Fruit fly (Drosophila melanogaster) whole organism, wandering third instar larva: ENCODE data around the gene CG6271.

ENCODE experiments used
- Abd-B ChIP-seq: fragments of >200 bp; optimal IDR thresholded peaks from 2 replicates; lab custom pipeline; 2017; ENCODE audit warnings: missing biosample characterization, missing genetic modification characterization
- CG32264 ChIP-seq: fragments of 200-800 bp; sonication (Bioruptor generic); optimal IDR thresholded peaks from 2 replicates; lab custom pipeline; 2016; ENCODE audit warnings: missing biosample characterization, missing genetic modification characterization
- CG9705 ChIP-seq: fragments of 200-800 bp; sonication (Bioruptor generic); optimal IDR thresholded peaks from 2 replicates; lab custom pipeline; 2018; ENCODE audit warnings: missing biosample characterization, mild to moderate bottlenecking, missing genetic modification characterization
- CrebA ChIP-seq: fragments of 200-800 bp; sonication (Bioruptor generic); optimal IDR thresholded peaks from 2 replicates; lab custom pipeline; 2016; ENCODE audit warnings: missing biosample characterization, mild to moderate bottlenecking, missing genetic modification characterization, borderline replicate concordance
- Dfd ChIP-seq: fragments of >200 bp; optimal IDR thresholded peaks from 2 replicates; lab custom pipeline; 2017; ENCODE audit warnings: missing biosample characterization, missing genetic modification characterization
- Dif ChIP-seq: fragments of 200-275, 200-300 bp; sonication (Bioruptor generic); optimal IDR thresholded peaks from 2 replicates; lab custom pipeline; 2018; ENCODE audit warnings: missing biosample characterization, missing genetic modification characterization; ENCODE audit not compliant: partially characterized antibody
- GATAd ChIP-seq: sonication (Bioruptor generic); optimal IDR thresholded peaks from 2 replicates; lab custom pipeline; 2016; ENCODE audit warnings: missing biosample characterization, missing genetic modification characterization
- HLH106 ChIP-seq: fragments of 200-800 bp; optimal IDR thresholded peaks from 3 replicates; lab custom pipeline; 2019; ENCODE audit warnings: missing biosample characterization, mild to moderate bottlenecking, missing genetic modification characterization, moderate library complexity
- Hnf4 ChIP-seq: fragments of 200-800 bp; sonication (Bioruptor generic); optimal IDR thresholded peaks from 2 replicates; lab custom pipeline; 2016; ENCODE audit warnings: missing biosample characterization, mild to moderate bottlenecking, missing genetic modification characterization
- Hr78 ChIP-seq: fragments of >200 bp; optimal IDR thresholded peaks from 2 replicates; lab custom pipeline; 2017; ENCODE audit warnings: missing biosample characterization, missing genetic modification characterization
- Hr83 ChIP-seq: fragments of 200-300 bp; sonication (Bioruptor generic); optimal IDR thresholded peaks from 2 replicates; lab custom pipeline; 2016; ENCODE audit warnings: missing biosample characterization, mild to moderate bottlenecking, missing genetic modification characterization, moderate library complexity; ENCODE audit not compliant: poor library complexity, severe bottlenecking
- Jra ChIP-seq: sonication (Bioruptor generic); optimal IDR thresholded peaks from 2 replicates; lab custom pipeline; 2016; ENCODE audit warnings: missing biosample characterization, missing genetic modification characterization
- Mio ChIP-seq: sonication (Bioruptor generic); optimal IDR thresholded peaks from 2 replicates; lab custom pipeline; 2016; ENCODE audit warnings: missing biosample characterization, missing genetic modification characterization
- Myc ChIP-seq: fragments of >200 bp; optimal IDR thresholded peaks from 2 replicates; lab custom pipeline; 2017
- N ChIP-seq: fragments of >200 bp; optimal IDR thresholded peaks from 2 replicates; lab custom pipeline; 2018; ENCODE audit warnings: missing biosample characterization, missing external identifiers, missing genetic modification characterization
- OdsH ChIP-seq: fragments of 200-800 bp; sonication (Bioruptor generic); optimal IDR thresholded peaks from 2 replicates; lab custom pipeline; 2016; ENCODE audit warnings: missing biosample characterization, mild to moderate bottlenecking, missing genetic modification characterization
- Rel ChIP-seq, 2 experiments: fragments of 200-800 bp; sonication (Bioruptor generic) in 1 of 2; optimal IDR thresholded peaks; 2 replicates in 1 of 2; 3 replicates in 1 of 2; lab custom pipeline; 2016 to 2019; ENCODE audit warnings: mild to moderate bottlenecking in 2 of 2, missing biosample characterization in 2 of 2, missing genetic modification characterization in 2 of 2, moderate library complexity in 1 of 2
- Sp1 ChIP-seq: fragments of 200-800 bp; sonication (Bioruptor generic); optimal IDR thresholded peaks from 3 replicates; lab custom pipeline; 2019; ENCODE audit warnings: missing biosample characterization, mild to moderate bottlenecking, missing genetic modification characterization, moderate library complexity
- Vsx2 ChIP-seq: fragments of 200-300, 225-300 bp; sonication (Bioruptor generic); optimal IDR thresholded peaks from 2 replicates; lab custom pipeline; 2018; ENCODE audit warnings: missing biosample characterization, missing genetic modification characterization; ENCODE audit not compliant: partially characterized antibody
- br ChIP-seq: fragments of 200-800 bp; sonication (Bioruptor generic); optimal IDR thresholded peaks from 2 replicates; lab custom pipeline; 2016; ENCODE audit warnings: missing biosample characterization, missing genetic modification characterization
- brk ChIP-seq: fragments of 200-800 bp; sonication (Bioruptor generic); optimal IDR thresholded peaks from 2 replicates; lab custom pipeline; 2016; ENCODE audit warnings: missing biosample characterization, mild to moderate bottlenecking, missing genetic modification characterization
- dl ChIP-seq, 2 experiments: fragments of 175-275, 200-275 bp in 1 of 2; fragments of 200-275 bp in 1 of 2; sonication (Bioruptor generic); optimal IDR thresholded peaks; lab custom pipeline; 2018; ENCODE audit warnings: mild to moderate bottlenecking in 2 of 2, missing biosample characterization in 2 of 2, missing genetic modification characterization in 2 of 2, moderate library complexity in 2 of 2; ENCODE audit not compliant: partially characterized antibody in 2 of 2, insufficient read depth in 1 of 2
- dmrt93B ChIP-seq: fragments of 200-800 bp; sonication (Bioruptor generic); optimal IDR thresholded peaks from 2 replicates; lab custom pipeline; 2018; ENCODE audit warnings: missing biosample characterization, mild to moderate bottlenecking, missing genetic modification characterization
- ey ChIP-seq: fragments of 200-800 bp; sonication (Bioruptor generic); optimal IDR thresholded peaks from 2 replicates; lab custom pipeline; 2016; ENCODE audit warnings: missing biosample characterization, missing genetic modification characterization
- foxo ChIP-seq, 2 experiments: fragments of 200-800 bp; sonication (Bioruptor generic); optimal IDR thresholded peaks; 2 replicates in 1 of 2; 3 replicates in 1 of 2; lab custom pipeline; 2016 to 2017; ENCODE audit warnings: missing biosample characterization in 2 of 2, missing genetic modification characterization in 2 of 2
- fru ChIP-seq: fragments of 200-800 bp; sonication (Bioruptor generic); optimal IDR thresholded peaks from 3 replicates; lab custom pipeline; 2016; ENCODE audit warnings: missing biosample characterization, mild to moderate bottlenecking, missing genetic modification characterization
- h ChIP-seq: fragments of 200-800 bp; sonication (Bioruptor generic); optimal IDR thresholded peaks from 3 replicates; lab custom pipeline; 2016; ENCODE audit warnings: missing biosample characterization, mild to moderate bottlenecking, missing genetic modification characterization
- jim ChIP-seq: fragments of 175-275, 200-325 bp; sonication (Bioruptor generic); optimal IDR thresholded peaks from 2 replicates; lab custom pipeline; 2016; ENCODE audit warnings: missing biosample characterization, mild to moderate bottlenecking, missing genetic modification characterization
- lola ChIP-seq: fragments of >200 bp; optimal IDR thresholded peaks from 2 replicates; lab custom pipeline; 2017; ENCODE audit warnings: missing biosample characterization, missing genetic modification characterization
- pan ChIP-seq: fragments of >200 bp; optimal IDR thresholded peaks from 2 replicates; lab custom pipeline; 2017
- psq ChIP-seq: fragments of 200-800 bp; sonication (Bioruptor generic); optimal IDR thresholded peaks from 3 replicates; lab custom pipeline; 2017; ENCODE audit warnings: missing biosample characterization, mild to moderate bottlenecking, missing genetic modification characterization, moderate library complexity
- rgr ChIP-seq: fragments of 200-800 bp; sonication (Bioruptor generic); optimal IDR thresholded peaks from 3 replicates; lab custom pipeline; 2016; ENCODE audit warnings: missing biosample characterization, mild to moderate bottlenecking, missing genetic modification characterization
- sage ChIP-seq: fragments of 200-800 bp; sonication (Bioruptor generic); optimal IDR thresholded peaks from 2 replicates; lab custom pipeline; 2016; ENCODE audit warnings: missing biosample characterization, mild to moderate bottlenecking, missing genetic modification characterization
- tai ChIP-seq: sonication (Bioruptor generic); optimal IDR thresholded peaks from 2 replicates; lab custom pipeline; 2016; ENCODE audit warnings: missing biosample characterization, missing genetic modification characterization
- usp ChIP-seq: fragments of >200 bp; optimal IDR thresholded peaks from 2 replicates; lab custom pipeline; 2017; ENCODE audit warnings: missing biosample characterization, missing genetic modification characterization
- woc ChIP-seq: sonication (Bioruptor generic); optimal IDR thresholded peaks from 2 replicates; lab custom pipeline; 2016; ENCODE audit warnings: missing biosample characterization, mild to moderate bottlenecking, missing genetic modification characterization

CG6271 gene

DNA sequence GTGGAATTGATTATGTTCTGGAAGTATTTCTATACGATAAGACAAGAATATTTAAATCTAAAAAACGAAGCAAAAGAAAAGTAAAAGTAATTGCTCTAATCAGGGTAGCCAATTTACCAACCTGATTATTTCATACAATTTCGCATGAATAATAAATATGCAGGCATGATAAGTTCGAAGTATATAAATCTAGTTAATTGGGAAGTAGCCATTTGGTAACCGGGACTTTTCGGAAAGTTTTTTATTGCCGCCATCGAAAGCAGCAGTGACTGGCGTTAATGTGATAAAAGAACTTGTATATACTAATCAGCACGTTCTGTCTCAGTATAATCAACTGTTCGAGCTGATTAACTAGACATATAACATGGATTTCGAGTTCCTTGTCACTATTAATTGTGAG, 23.1 kb downstream of the CG6271 start:
- TF ChIP-seq Hnf4 (GFP tag; lab: Kevin White, UChicago) (no peak), Jra (no peak), CG32264 (GFP tag; lab: Kevin White, UChicago) (no peak), Hr78 (GFP tag; lab: Kevin White, UChicago) (no peak)

DNA sequence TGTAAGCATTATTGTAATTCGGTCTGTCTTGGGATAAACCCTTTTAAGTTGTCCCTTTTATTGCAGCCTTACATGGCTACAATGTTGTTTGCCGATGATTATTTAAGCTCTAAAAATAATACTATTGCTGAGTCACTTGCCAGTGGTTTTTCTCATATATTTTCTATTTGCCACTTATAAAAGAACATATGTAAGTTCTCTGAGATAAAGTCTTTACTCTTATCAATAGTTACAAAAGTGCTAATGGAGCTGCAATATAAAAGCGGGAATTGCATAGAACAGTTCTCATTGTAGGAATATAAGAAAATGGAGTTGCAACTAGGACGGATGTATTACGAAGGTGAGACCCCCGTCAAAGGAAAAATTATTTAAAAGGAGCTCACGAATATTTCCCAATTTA, 26.5 kb downstream of the CG6271 start, which contains the start of gene CG31077:
TSS of gene CG31077 (plus strand) at position 301 of the 400 bp plus-strand sequence.
- no peak for TF ChIP-seq Mio (GFP tag; lab: Kevin White, UChicago)
- TF ChIP-seq foxo (GFP tag; optimal IDR thresholded peaks at IDR 0.05; lab: Kevin White, UChicago), result no peak
- TF ChIP-seq rgr (GFP tag; lab: Kevin White, UChicago), result no peak
- no peak for TF ChIP-seq HLH106 (tag; lab: Kevin White, UChicago)
- TF ChIP-seq fru (GFP tag; lab: Kevin White, UChicago), result no peak

DNA sequence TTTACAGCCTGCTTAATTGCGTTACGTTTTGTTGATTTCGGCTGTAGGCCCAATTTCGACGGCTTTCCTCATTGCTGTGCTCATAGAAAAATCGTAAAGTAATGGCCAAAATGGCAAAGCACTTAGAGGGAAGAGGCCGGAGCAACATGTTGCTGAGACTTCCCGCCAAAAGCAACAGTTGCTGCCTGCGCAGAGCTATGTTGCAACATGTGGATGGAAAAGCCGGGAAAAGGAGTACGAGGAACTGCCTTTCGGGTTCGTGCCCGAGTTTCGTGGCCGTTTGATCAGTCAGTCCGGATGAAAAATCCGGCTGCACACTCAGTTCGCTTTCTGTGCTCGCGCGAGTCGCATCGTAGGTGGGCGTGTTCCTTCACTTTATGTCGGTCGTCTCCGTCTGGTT, 29.3 kb downstream of the CG6271 start, which contains the start of gene RYa-R:
TSS of gene RYa-R (plus strand) at position 339 of the 400 bp plus-strand sequence.
- no peak for TF ChIP-seq ey (GFP tag; lab: Kevin White, UChicago)
- TF ChIP-seq Abd-B (GFP tag; lab: Kevin White, UChicago), result no peak
- no peak for TF ChIP-seq Jra
- TF ChIP-seq Myc (lab: Kevin White, UChicago), result no peak
- no peak for TF ChIP-seq Sp1 (GFP tag; lab: Kevin White, UChicago)
- TF ChIP-seq usp (GFP tag; lab: Kevin White, UChicago), result no peak
- no peak for TF ChIP-seq Hr83 (GFP tag; lab: Kevin White, UChicago)
- TF ChIP-seq Mio (GFP tag; lab: Kevin White, UChicago), result no peak
- TF ChIP-seq sage (GFP tag; lab: Kevin White, UChicago), result no peak
- no peak for TF ChIP-seq GATAd (GFP tag; lab: Kevin White, UChicago)
- TF ChIP-seq brk (GFP tag; lab: Kevin White, UChicago), result no peak
- TF ChIP-seq foxo (GFP tag; optimal IDR thresholded peaks at IDR 0.05; lab: Kevin White, UChicago), result no peak
- TF ChIP-seq h (GFP tag; lab: Kevin White, UChicago), result no peak
- TF ChIP-seq OdsH (GFP tag; lab: Kevin White, UChicago), result no peak
- TF ChIP-seq tai (GFP tag; lab: Kevin White, UChicago), result no peak
- TF ChIP-seq Dfd (GFP tag; lab: Kevin White, UChicago), result no peak
- TF ChIP-seq rgr (GFP tag; lab: Kevin White, UChicago), result no peak
- no peak for TF ChIP-seq br (GFP tag; lab: Kevin White, UChicago)

DNA sequence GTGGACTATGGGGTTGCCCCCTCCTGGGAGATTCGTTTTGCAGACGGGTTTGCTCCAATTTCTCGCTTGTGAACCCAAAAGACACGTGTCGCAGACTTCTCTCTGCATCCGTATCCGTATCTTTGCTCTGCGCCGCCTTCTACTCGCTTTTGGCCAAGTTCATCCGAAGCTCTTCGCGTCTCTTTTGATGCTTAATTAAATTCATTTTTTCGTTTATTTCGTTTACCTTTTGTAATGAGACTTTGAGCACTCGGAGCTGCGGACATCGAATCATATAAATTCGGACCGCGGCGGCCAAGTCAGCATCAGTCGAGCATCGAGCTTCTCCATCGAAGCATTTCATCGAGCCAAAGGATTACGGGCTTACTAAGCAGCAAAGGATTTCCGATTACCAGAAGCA, 31.4 kb downstream of the CG6271 start, which contains the start of gene TwdlC:
TSS of gene TwdlC (plus strand) at position 301 of the 400 bp plus-strand sequence.
- no peak for TF ChIP-seq psq (GFP tag; lab: Kevin White, UChicago)
- TF ChIP-seq tai (GFP tag; lab: Kevin White, UChicago), result no peak

DNA sequence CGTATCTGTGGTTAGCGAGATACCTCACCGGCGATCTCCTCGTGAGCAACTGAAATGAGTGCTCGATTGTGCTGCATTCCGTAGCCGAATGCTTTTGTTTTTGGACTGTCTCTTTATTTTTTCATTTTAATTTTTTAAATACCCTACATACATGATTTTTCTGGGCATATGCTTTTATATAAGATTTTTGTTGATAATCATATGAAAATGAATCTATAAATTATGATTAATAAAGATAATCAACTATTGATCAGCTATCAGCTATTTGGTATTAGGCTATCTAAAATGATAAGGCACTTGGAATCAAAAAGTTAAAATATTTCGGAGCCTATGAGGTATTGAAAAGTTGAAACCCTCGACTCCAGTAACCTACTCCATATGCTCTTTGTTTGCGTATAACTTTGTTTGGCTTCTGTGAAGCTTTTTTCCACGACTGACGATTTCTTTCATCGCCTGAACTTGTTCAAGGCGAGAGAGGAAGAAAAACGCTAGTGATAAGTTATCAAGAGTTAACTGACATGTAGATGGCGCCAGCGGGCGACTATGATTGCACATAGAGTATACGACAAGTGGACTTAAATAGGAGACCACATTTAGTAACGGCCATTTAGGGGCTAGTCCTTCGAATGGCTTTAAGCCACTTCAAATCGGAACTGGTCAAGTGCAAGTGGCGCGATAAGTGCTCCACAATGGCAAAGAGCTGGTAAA, 36.0 kb downstream of the CG6271 start, which contains the start of gene CG31076:
TSS of gene CG31076 (minus strand) at position 51 of the 708 bp plus-strand sequence.
- TF ChIP-seq ey (GFP tag; lab: Kevin White, UChicago), result peak; percentile 68
- no peak for TF ChIP-seq Dfd (GFP tag; lab: Kevin White, UChicago)
- no peak for TF ChIP-seq Abd-B (GFP tag; lab: Kevin White, UChicago)
- TF ChIP-seq dl (GFP tag; optimal IDR thresholded peaks at IDR 0.05; lab: Kevin White, UChicago; ENCODE audit: insufficient read depth in 1 of 2, partially characterized antibody in 2 of 2), result no peak
- no peak for TF ChIP-seq lola (GFP tag; lab: Kevin White, UChicago)
- TF ChIP-seq tai (GFP tag; lab: Kevin White, UChicago), result peak; percentile 32
- TF ChIP-seq CG32264 (GFP tag; lab: Kevin White, UChicago), result peak; percentile 40
- peak; percentile 33 for TF ChIP-seq dmrt93B (GFP tag; lab: Kevin White, UChicago)
- TF ChIP-seq Mio (GFP tag; lab: Kevin White, UChicago), result no peak
- TF ChIP-seq GATAd (GFP tag; lab: Kevin White, UChicago), result no peak
- TF ChIP-seq brk (GFP tag; lab: Kevin White, UChicago), result peak; percentile 55
- TF ChIP-seq Vsx2 (GFP tag; lab: Kevin White, UChicago), result no peak
- TF ChIP-seq Hr78 (GFP tag; lab: Kevin White, UChicago), result no peak
- TF ChIP-seq rgr (GFP tag; lab: Kevin White, UChicago), result peak; percentile 78
- no peak for TF ChIP-seq Dif (GFP tag; lab: Kevin White, UChicago)
- TF ChIP-seq sage (GFP tag; lab: Kevin White, UChicago), result peak; percentile 59
- TF ChIP-seq N (GFP tag; lab: Kevin White, UChicago), result no peak
- TF ChIP-seq Jra, result peak; percentile 24
- peak; percentile 51 for TF ChIP-seq CG9705 (GFP tag; lab: Kevin White, UChicago)
- peak; percentile 85 for TF ChIP-seq fru (GFP tag; lab: Kevin White, UChicago)
- peak; percentile 33 for TF ChIP-seq psq (GFP tag; lab: Kevin White, UChicago)
- peak; percentile 82 for TF ChIP-seq woc
- TF ChIP-seq OdsH (GFP tag; lab: Kevin White, UChicago), result peak; percentile 76
- peak; percentile 64 for TF ChIP-seq pan (lab: Kevin White, UChicago)
- TF ChIP-seq CrebA (GFP tag; lab: Kevin White, UChicago), result peak; percentile 54
- TF ChIP-seq Hnf4 (GFP tag; lab: Kevin White, UChicago), result peak; percentile 67
- TF ChIP-seq Hr83 (GFP tag; lab: Kevin White, UChicago), result no peak
- no peak for TF ChIP-seq usp (GFP tag; lab: Kevin White, UChicago)
- TF ChIP-seq Rel (GFP tag; optimal IDR thresholded peaks at IDR 0.05; lab: Kevin White, UChicago), result no peak
- peak; percentile 35 for TF ChIP-seq Rel (tag; optimal IDR thresholded peaks at IDR 0.05; lab: Kevin White, UChicago)
- no peak for TF ChIP-seq jim
